Worm (Caenorhabditis elegans) whole organism, late embryonic: ENCODE results near the gene elc-1.

ENCODE experiments used
- F13H6.1 ChIP-seq: sonication (generic microtip); optimal IDR thresholded peaks from 2 replicates; lab custom pipeline; 2016; ENCODE audit warnings: missing genetic modification characterization, missing compliant biosample characterization
- K09A11.1 ChIP-seq: sonication (generic microtip); optimal IDR thresholded peaks from 2 replicates; lab custom pipeline; 2017; ENCODE audit warnings: antibody characterized with exemption, mild to moderate bottlenecking, missing genetic modification characterization, missing compliant biosample characterization; ENCODE audit not compliant: insufficient read depth
- T23F11.4 ChIP-seq: fragments of 200-800 bp; sonication (Bioruptor generic); optimal IDR thresholded peaks from 2 replicates; lab custom pipeline; 2018; ENCODE audit warnings: mild to moderate bottlenecking, missing genetic modification characterization, missing compliant biosample characterization
- Y22D7AL.16 ChIP-seq: sonication (generic microtip); optimal IDR thresholded peaks from 2 replicates; lab custom pipeline; 2016; ENCODE audit warnings: missing genetic modification characterization, missing compliant biosample characterization
- ama-1 ChIP-seq: fragments of 150-350 bp; optimal IDR thresholded peaks from 2 replicates; lab custom pipeline; 2014
- ceh-18 ChIP-seq: sonication (generic microtip); optimal IDR thresholded peaks from 2 replicates; lab custom pipeline; 2016; ENCODE audit warnings: missing genetic modification characterization, missing compliant biosample characterization
- ceh-19 ChIP-seq: fragments of 200-800 bp; sonication (Bioruptor generic); optimal IDR thresholded peaks from 2 replicates; lab custom pipeline; 2018; ENCODE audit warnings: mild to moderate bottlenecking, missing genetic modification characterization, missing compliant biosample characterization
- ceh-22 ChIP-seq: sonication (generic microtip); optimal IDR thresholded peaks from 2 replicates; lab custom pipeline; 2017; ENCODE audit warnings: missing biosample characterization, missing genetic modification characterization
- ceh-24 ChIP-seq: sonication (generic microtip); optimal IDR thresholded peaks from 2 replicates; lab custom pipeline; 2016; ENCODE audit warnings: mild to moderate bottlenecking, missing genetic modification characterization, missing compliant biosample characterization
- ceh-30 ChIP-seq: fragments of 150-350 bp; optimal IDR thresholded peaks from 2 replicates; lab custom pipeline; 2014; ENCODE audit warnings: missing biosample characterization, missing genetic modification characterization
- ceh-31 ChIP-seq: sonication (generic microtip); optimal IDR thresholded peaks from 2 replicates; lab custom pipeline; 2016; ENCODE audit warnings: missing genetic modification characterization, missing compliant biosample characterization
- ceh-34 ChIP-seq: sonication (generic microtip); optimal IDR thresholded peaks from 2 replicates; lab custom pipeline; 2016; ENCODE audit warnings: mild to moderate bottlenecking, missing genetic modification characterization, missing compliant biosample characterization
- ceh-48 ChIP-seq: sonication (generic microtip); optimal IDR thresholded peaks from 2 replicates; lab custom pipeline; 2016; ENCODE audit warnings: missing genetic modification characterization, inconsistent platforms, missing compliant biosample characterization
- ceh-9 ChIP-seq: sonication (generic microtip); optimal IDR thresholded peaks from 2 replicates; lab custom pipeline; 2016; ENCODE audit warnings: mild to moderate bottlenecking, missing genetic modification characterization, inconsistent platforms, missing compliant biosample characterization
- dmd-4 ChIP-seq: sonication (generic microtip); optimal IDR thresholded peaks from 2 replicates; lab custom pipeline; 2016; ENCODE audit warnings: borderline replicate concordance, missing genetic modification characterization, missing compliant biosample characterization
- elt-2 ChIP-seq: sonication (generic microtip); optimal IDR thresholded peaks from 2 replicates; lab custom pipeline; 2016; ENCODE audit warnings: missing genetic modification reagents, missing genetic modification characterization, missing compliant biosample characterization
- ets-4 ChIP-seq: sonication (generic microtip); optimal IDR thresholded peaks from 2 replicates; lab custom pipeline; 2016; ENCODE audit warnings: missing genetic modification characterization, missing compliant biosample characterization
- eyg-1 ChIP-seq: sonication (generic microtip); optimal IDR thresholded peaks from 2 replicates; lab custom pipeline; 2016; ENCODE audit warnings: missing genotype, missing genetic modification characterization, missing compliant biosample characterization
- fkh-10 ChIP-seq: fragments of 150-350 bp; optimal IDR thresholded peaks from 2 replicates; lab custom pipeline; 2014; ENCODE audit warnings: missing biosample characterization, missing genetic modification reagents, missing genetic modification characterization
- fkh-6 ChIP-seq: sonication (generic microtip); optimal IDR thresholded peaks from 2 replicates; lab custom pipeline; 2016; ENCODE audit warnings: missing genetic modification characterization, missing compliant biosample characterization
- hlh-13 ChIP-seq: fragments of 200-800 bp; sonication (Bioruptor generic); optimal IDR thresholded peaks from 2 replicates; lab custom pipeline; 2018; ENCODE audit warnings: mild to moderate bottlenecking, missing genetic modification characterization, missing compliant biosample characterization
- lin-11 ChIP-seq: fragments of 200-800 bp; sonication (Bioruptor generic); optimal IDR thresholded peaks from 2 replicates; lab custom pipeline; 2018; ENCODE audit warnings: mild to moderate bottlenecking, missing genetic modification characterization, missing compliant biosample characterization
- mec-3 ChIP-seq: sonication (generic microtip); optimal IDR thresholded peaks from 2 replicates; lab custom pipeline; 2016; ENCODE audit warnings: borderline replicate concordance, missing genetic modification characterization, missing compliant biosample characterization
- pag-3 ChIP-seq: sonication (generic microtip); optimal IDR thresholded peaks from 2 replicates; lab custom pipeline; 2016; ENCODE audit warnings: missing compliant biosample characterization, missing genetic modification characterization, borderline replicate concordance
- pha-2 ChIP-seq: sonication (generic microtip); optimal IDR thresholded peaks from 2 replicates; lab custom pipeline; 2017; ENCODE audit warnings: mild to moderate bottlenecking, missing genetic modification characterization, missing compliant biosample characterization
- pha-4 ChIP-seq: fragments of 150-350 bp; optimal IDR thresholded peaks from 2 replicates; lab custom pipeline; 2018; ENCODE audit warnings: missing biosample characterization, missing genetic modification reagents, missing genetic modification characterization
- pqm-1 ChIP-seq: sonication (generic microtip); optimal IDR thresholded peaks from 2 replicates; lab custom pipeline; 2016; ENCODE audit warnings: missing genetic modification characterization, missing compliant biosample characterization
- pros-1 ChIP-seq: fragments of 150-350 bp; optimal IDR thresholded peaks from 2 replicates; lab custom pipeline; 2014; ENCODE audit warnings: missing biosample characterization, missing genetic modification reagents, missing genetic modification characterization
- ref-2 ChIP-seq: sonication (generic microtip); optimal IDR thresholded peaks from 2 replicates; lab custom pipeline; 2016; ENCODE audit warnings: missing genetic modification characterization, missing compliant biosample characterization
- sox-2 ChIP-seq: fragments of 200-800 bp; sonication (Bioruptor generic); IDR thresholded peaks from 2 replicates; pipeline ENCODE4 v1.3.6; 2022; ENCODE audit warnings: missing genetic modification reagents, missing genetic modification characterization, missing compliant biosample characterization
- sox-4 ChIP-seq: sonication (generic microtip); optimal IDR thresholded peaks from 2 replicates; lab custom pipeline; 2017; ENCODE audit warnings: mild to moderate bottlenecking, missing genetic modification characterization, inconsistent platforms, missing compliant biosample characterization
- syd-9 ChIP-seq: sonication (generic microtip); optimal IDR thresholded peaks from 2 replicates; lab custom pipeline; 2016; ENCODE audit warnings: mild to moderate bottlenecking, missing genetic modification characterization, moderate library complexity, missing compliant biosample characterization
- tbx-7 ChIP-seq: sonication (generic microtip); optimal IDR thresholded peaks from 2 replicates; lab custom pipeline; 2016; ENCODE audit warnings: missing genotype, missing genetic modification characterization, missing compliant biosample characterization
- ttx-3 ChIP-seq: sonication (generic microtip); optimal IDR thresholded peaks from 2 replicates; lab custom pipeline; 2016; ENCODE audit warnings: missing genetic modification reagents, missing genetic modification characterization, missing compliant biosample characterization
- unc-3 ChIP-seq, 2 experiments: fragments of 200-800 bp in 1 of 2; sonication (Bioruptor generic) in 1 of 2; sonication (generic microtip) in 1 of 2; conservative IDR thresholded peaks in 1 of 2; optimal IDR thresholded peaks in 1 of 2; 2 replicates each; pipeline versions ENCODE4 v1.3.6 to Lab custom; 2016 to 2022; ENCODE audit warnings: missing compliant biosample characterization in 2 of 2, missing genetic modification characterization in 2 of 2, missing genetic modification reagents in 1 of 2
- unc-42 ChIP-seq: sonication (generic microtip); optimal IDR thresholded peaks from 2 replicates; lab custom pipeline; 2016; ENCODE audit warnings: missing genotype, missing genetic modification characterization, missing compliant biosample characterization
- unc-86 ChIP-seq: sonication (generic microtip); optimal IDR thresholded peaks from 2 replicates; lab custom pipeline; 2016; ENCODE audit warnings: missing genetic modification characterization, missing compliant biosample characterization

Gene elc-1

ce11 chrIII:1413890-1414613, 2.9 kb downstream of the elc-1 start, which contains the start of gene Y82E9BR.14:
TSS of gene Y82E9BR.14 (minus strand) at chrIII:1414116.
- TF ChIP-seq pag-3: no peak
- TF ChIP-seq ceh-22: no peak
- TF ChIP-seq ttx-3 (tag; lab: Kevin White, UChicago): no peak
- TF ChIP-seq T23F11.4 (GFP tag; lab: Kevin White, UChicago): no peak
- no peak for TF ChIP-seq dmd-4 (tag; lab: Kevin White, UChicago)
- TF ChIP-seq ceh-34 (tag; lab: Kevin White, UChicago): no peak
- no peak for TF ChIP-seq fkh-6
- no peak for TF ChIP-seq pqm-1
- no peak for TF ChIP-seq hlh-13 (GFP tag; lab: Kevin White, UChicago)
- TF ChIP-seq K09A11.1: no peak
- no peak for TF ChIP-seq ceh-30 (tag; lab: Kevin White, UChicago)
- TF ChIP-seq tbx-7 (tag; lab: Kevin White, UChicago): no peak

ce11 chrIII:1413125-1413837, 3.7 kb downstream of the elc-1 start:
- no peak for TF ChIP-seq ceh-19
- no peak for TF ChIP-seq hlh-13 (GFP tag; lab: Kevin White, UChicago)
- no peak for TF ChIP-seq sox-2
- no peak for TF ChIP-seq unc-3 (GFP tag; conservative IDR thresholded peaks at IDR 0.05; lab: Robert Waterston, UW)
- TF ChIP-seq unc-3 (tag; optimal IDR thresholded peaks at IDR 0.05; lab: Kevin White, UChicago): no peak
- no peak for TF ChIP-seq ceh-18 (tag; lab: Kevin White, UChicago)
- TF ChIP-seq dmd-4 (tag; lab: Kevin White, UChicago): no peak

DNA sequence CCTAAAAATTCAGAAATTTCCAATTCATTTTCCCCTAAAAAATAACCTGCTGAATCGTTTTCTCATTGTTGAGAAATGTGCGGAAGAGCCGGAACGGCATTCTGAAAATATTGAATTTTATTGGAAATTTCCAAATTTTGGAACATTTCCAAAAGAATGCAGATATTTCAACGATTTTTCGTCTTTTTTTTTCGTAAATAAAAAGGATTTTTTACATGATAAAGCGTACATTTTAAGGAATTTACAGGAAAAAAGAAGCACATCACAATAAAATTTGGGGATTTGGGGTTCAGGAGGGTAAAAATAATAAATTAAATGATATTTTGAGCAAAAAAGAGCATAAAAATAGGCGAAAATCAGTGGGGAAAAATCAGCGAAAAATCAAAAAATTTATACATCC, 7.9 kb downstream of the elc-1 start, which contains the start of gene Y82E9BR.22:
Gene Y82E9BR.22 (minus strand): TSS at position 101 of the 400 bp plus-strand sequence.
- TF ChIP-seq sox-4 (tag; lab: Kevin White, UChicago) (no peak), elt-2 (no peak), ama-1 (lab: Kevin White, UChicago) (no peak), lin-11 (tag; lab: Kevin White, UChicago) (no peak), syd-9 (tag; lab: Kevin White, UChicago) (no peak), ceh-48 (no peak), pqm-1 (no peak)

DNA sequence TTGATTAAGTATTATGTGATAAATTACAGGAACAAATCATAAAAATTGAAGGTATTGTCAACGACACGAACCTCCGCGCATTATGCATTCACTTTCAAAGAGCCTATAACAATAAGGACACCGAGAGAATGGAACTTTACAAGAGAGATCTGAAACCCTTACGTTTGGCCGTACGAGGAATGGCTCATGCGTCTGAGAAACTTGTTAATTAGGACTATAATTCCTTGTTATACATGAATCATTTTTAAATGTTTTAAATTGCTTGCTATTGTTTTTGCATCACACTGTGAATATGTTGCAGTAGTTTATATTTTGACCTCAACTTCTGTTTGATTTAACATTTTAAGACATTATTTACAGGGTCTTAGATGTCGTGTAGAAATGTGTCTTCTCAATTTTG, 13.9 kb downstream of the elc-1 start, which contains the start of gene pals-18:
Gene pals-18 (plus strand): TSS at position 301 of the 400 bp plus-strand sequence.
- TF ChIP-seq lin-11 (tag; lab: Kevin White, UChicago) (no peak), pha-4 (tag; lab: Kevin White, UChicago) (no peak), ceh-34 (tag; lab: Kevin White, UChicago) (no peak), eyg-1 (tag; lab: Kevin White, UChicago) (no peak), unc-86 (tag; lab: Kevin White, UChicago) (no peak), fkh-10 (GFP tag; lab: Kevin White, UChicago) (no peak), pha-2 (tag; lab: Kevin White, UChicago) (no peak)

DNA sequence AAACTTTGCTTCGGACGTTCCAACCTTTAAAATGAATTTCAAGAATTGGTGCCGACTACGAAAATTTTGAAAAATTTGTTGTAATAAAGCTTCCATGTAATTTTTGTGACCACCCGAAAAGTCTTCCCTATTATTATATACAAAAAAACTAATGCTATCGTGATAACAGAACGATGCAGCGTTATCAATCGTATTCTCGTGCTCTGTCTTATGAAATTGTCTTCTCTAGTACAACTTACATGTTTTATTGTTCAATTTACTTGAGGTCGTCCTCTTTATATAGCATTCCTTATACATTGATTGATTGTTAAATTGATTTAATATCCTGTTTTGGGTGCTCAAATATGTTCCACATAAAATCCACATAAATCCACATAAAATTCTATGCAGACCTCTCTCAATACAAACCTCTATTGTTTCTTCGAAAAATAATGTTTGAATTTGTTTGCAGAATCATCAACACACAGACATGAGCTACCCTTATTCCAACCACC, 15.4 kb downstream of the elc-1 start, which contains the start of gene pals-19:
Gene pals-19 (plus strand): TSS at position 444 of the 494 bp plus-strand sequence.
- TF ChIP-seq lin-11 (tag; lab: Kevin White, UChicago) (no peak), ceh-18 (tag; lab: Kevin White, UChicago) (no peak), elt-2 (no peak), Y22D7AL.16 (tag; lab: Kevin White, UChicago) (no peak), fkh-10 (GFP tag; lab: Kevin White, UChicago) (no peak), ets-4 (no peak), mec-3 (tag; lab: Kevin White, UChicago) (no peak), sox-4 (tag; lab: Kevin White, UChicago) (no peak), ceh-31 (tag; lab: Kevin White, UChicago) (no peak), ceh-24 (no peak), pros-1 (no peak), F13H6.1 (tag; lab: Kevin White, UChicago) (no peak), ceh-34 (tag; lab: Kevin White, UChicago) (no peak), unc-42 (tag; lab: Kevin White, UChicago) (no peak), ceh-9 (tag; lab: Kevin White, UChicago) (no peak), ttx-3 (tag; lab: Kevin White, UChicago) (no peak), ref-2 (tag; lab: Kevin White, UChicago) (no peak)
